Worm (Caenorhabditis elegans) whole organism, L2 larva: ENCODE results near the gene inx-10.

Experiments used
- C34F6.9 ChIP-seq: fragments of 150-350 bp; optimal IDR thresholded peaks from 2 replicates; lab custom pipeline; 2014; ENCODE audit warnings: missing biosample characterization, missing genetic modification characterization
- F13H6.1 ChIP-seq: sonication (generic microtip); optimal IDR thresholded peaks from 2 replicates; lab custom pipeline; 2016; ENCODE audit warnings: missing genetic modification characterization, missing compliant biosample characterization
- Y55F3AM.14 ChIP-seq: fragments of 200-800 bp; sonication (Bioruptor generic); optimal IDR thresholded peaks from 2 replicates; lab custom pipeline; 2018; ENCODE audit warnings: mild to moderate bottlenecking, missing genetic modification characterization, missing compliant biosample characterization
- ZK546.5 ChIP-seq: sonication (generic microtip); optimal IDR thresholded peaks from 2 replicates; lab custom pipeline; 2017; ENCODE audit warnings: missing biosample characterization, missing genetic modification characterization
- aly-2 ChIP-seq: fragments of 150-350 bp; optimal IDR thresholded peaks from 2 replicates; lab custom pipeline; 2014; ENCODE audit warnings: missing biosample characterization, missing genetic modification characterization
- ama-1 ChIP-seq: fragments of 150-350 bp; optimal IDR thresholded peaks from 2 replicates; lab custom pipeline; 2018; ENCODE audit warnings: inconsistent platforms
- blmp-1 ChIP-seq: sonication (generic microtip); optimal IDR thresholded peaks from 2 replicates; lab custom pipeline; 2017; ENCODE audit warnings: missing genetic modification characterization, mild to moderate bottlenecking, missing compliant biosample characterization, antibody characterized with exemption, moderate library complexity; ENCODE audit not compliant: insufficient read depth
- ceh-16 ChIP-seq: fragments of 150-350 bp; optimal IDR thresholded peaks from 2 replicates; lab custom pipeline; 2014; ENCODE audit warnings: missing biosample characterization, missing genetic modification characterization
- ceh-82 ChIP-seq: fragments of 150-350 bp; optimal IDR thresholded peaks from 2 replicates; lab custom pipeline; 2014; ENCODE audit warnings: missing biosample characterization, missing genetic modification characterization
- crh-2 ChIP-seq: sonication (generic microtip); optimal IDR thresholded peaks from 2 replicates; lab custom pipeline; 2017; ENCODE audit warnings: missing biosample characterization, missing genetic modification characterization
- dmd-4 ChIP-seq: sonication (generic microtip); optimal IDR thresholded peaks from 2 replicates; lab custom pipeline; 2017; ENCODE audit warnings: missing biosample characterization, missing genetic modification characterization
- egl-27 ChIP-seq: sonication (generic microtip); optimal IDR thresholded peaks from 3 replicates; lab custom pipeline; 2017; ENCODE audit warnings: missing biosample characterization, missing genetic modification reagents, missing genetic modification characterization
- fos-1 ChIP-seq: fragments of 150-350 bp; optimal IDR thresholded peaks from 2 replicates; lab custom pipeline; 2014; ENCODE audit warnings: missing biosample characterization, missing genetic modification characterization
- gmeb-1 ChIP-seq: fragments of 150-350 bp; optimal IDR thresholded peaks from 2 replicates; lab custom pipeline; 2014; ENCODE audit warnings: missing biosample characterization, missing genetic modification characterization
- lin-11 ChIP-seq: fragments of 150-350 bp; sonication (generic microtip); optimal IDR thresholded peaks from 2 replicates; lab custom pipeline; 2014; ENCODE audit warnings: missing biosample characterization, missing genetic modification characterization, inconsistent platforms, mixed read lengths
- lin-13 ChIP-seq: fragments of 150-350 bp; optimal IDR thresholded peaks from 2 replicates; lab custom pipeline; 2014; ENCODE audit warnings: missing biosample characterization, missing genetic modification reagents, missing genetic modification characterization
- lin-39 ChIP-seq: fragments of 150-350 bp; optimal IDR thresholded peaks from 2 replicates; lab custom pipeline; 2014; ENCODE audit warnings: missing biosample characterization, missing genetic modification reagents, missing genetic modification characterization
- lsy-2 ChIP-seq, 2 experiments: fragments of 150-350 bp in 1 of 2; sonication (generic microtip) in 1 of 2; optimal IDR thresholded peaks; 2 replicates each; lab custom pipeline; 2014 to 2017; ENCODE audit warnings: missing biosample characterization in 2 of 2, missing genetic modification characterization in 2 of 2
- mbf-1 ChIP-seq: sonication (generic microtip); optimal IDR thresholded peaks from 2 replicates; lab custom pipeline; 2017; ENCODE audit warnings: missing biosample characterization, missing genetic modification characterization
- mdl-1 ChIP-seq, 2 experiments: fragments of 150-350 bp in 1 of 2; sonication (generic microtip) in 1 of 2; optimal IDR thresholded peaks; 2 replicates each; lab custom pipeline; 2017; ENCODE audit warnings: missing biosample characterization in 2 of 2, missing genetic modification characterization in 2 of 2
- nhr-10 ChIP-seq: sonication (generic microtip); optimal IDR thresholded peaks from 2 replicates; lab custom pipeline; 2017; ENCODE audit warnings: missing biosample characterization, missing genetic modification characterization
- nhr-11 ChIP-seq: fragments of 150-350 bp; optimal IDR thresholded peaks from 2 replicates; lab custom pipeline; 2014; ENCODE audit warnings: missing biosample characterization, missing genetic modification characterization
- nhr-12 ChIP-seq: fragments of 150-350 bp; optimal IDR thresholded peaks from 2 replicates; lab custom pipeline; 2014; ENCODE audit warnings: missing biosample characterization, missing genetic modification characterization
- nhr-129 ChIP-seq: fragments of 150-350 bp; optimal IDR thresholded peaks from 2 replicates; lab custom pipeline; 2014; ENCODE audit warnings: missing biosample characterization, missing genetic modification characterization
- nhr-21 ChIP-seq: fragments of 150-350 bp; optimal IDR thresholded peaks from 2 replicates; lab custom pipeline; 2014; ENCODE audit warnings: missing biosample characterization, missing genetic modification characterization
- nhr-23 ChIP-seq: fragments of 150-350 bp; optimal IDR thresholded peaks from 2 replicates; lab custom pipeline; 2014; ENCODE audit warnings: missing biosample characterization, missing genetic modification reagents, missing genetic modification characterization
- nhr-237 ChIP-seq: fragments of 150-350 bp; optimal IDR thresholded peaks from 2 replicates; lab custom pipeline; 2014; ENCODE audit warnings: missing biosample characterization, missing genetic modification characterization
- nhr-25 ChIP-seq: fragments of 150-350 bp; sonication (generic microtip); optimal IDR thresholded peaks from 3 replicates; lab custom pipeline; 2014; ENCODE audit warnings: missing biosample characterization, missing genetic modification characterization
- nhr-6 ChIP-seq: fragments of 150-350 bp; optimal IDR thresholded peaks from 2 replicates; lab custom pipeline; 2014; ENCODE audit warnings: missing biosample characterization, missing genetic modification characterization
- nhr-77 ChIP-seq: fragments of 150-350 bp; optimal IDR thresholded peaks from 2 replicates; lab custom pipeline; 2014; ENCODE audit warnings: missing biosample characterization, missing genetic modification characterization
- peb-1 ChIP-seq: fragments of 150-350 bp; optimal IDR thresholded peaks from 2 replicates; lab custom pipeline; 2014; ENCODE audit warnings: missing biosample characterization, missing genetic modification characterization
- sma-3 ChIP-seq: sonication (generic microtip); optimal IDR thresholded peaks from 2 replicates; lab custom pipeline; 2016; ENCODE audit warnings: missing genetic modification reagents, missing genetic modification characterization, missing compliant biosample characterization
- sma-9 ChIP-seq, 2 experiments: fragments of 150-350 bp in 1 of 2; sonication (generic microtip) in 1 of 2; optimal IDR thresholded peaks; 2 replicates each; lab custom pipeline; 2014 to 2016; ENCODE audit warnings: missing genetic modification characterization in 2 of 2, mild to moderate bottlenecking in 1 of 2, missing biosample characterization in 1 of 2, missing compliant biosample characterization in 1 of 2, missing genetic modification reagents in 1 of 2, moderate library complexity in 1 of 2
- snpc-4 ChIP-seq: fragments of 150-350 bp; optimal IDR thresholded peaks from 2 replicates; lab custom pipeline; 2014; ENCODE audit warnings: missing biosample characterization, missing genetic modification characterization
- unc-39 ChIP-seq: fragments of 150-350 bp; optimal IDR thresholded peaks from 2 replicates; lab custom pipeline; 2014; ENCODE audit warnings: missing biosample characterization, missing genetic modification characterization
- unc-55 ChIP-seq: fragments of 150-350 bp; sonication (generic microtip); optimal IDR thresholded peaks from 3 replicates; lab custom pipeline; 2014; ENCODE audit warnings: missing biosample characterization, missing genetic modification reagents, missing genetic modification characterization
- unc-62 ChIP-seq: fragments of 150-350 bp; optimal IDR thresholded peaks from 2 replicates; lab custom pipeline; 2014; ENCODE audit warnings: missing biosample characterization, missing genetic modification reagents, missing genetic modification characterization
- zag-1 ChIP-seq: fragments of 150-350 bp; optimal IDR thresholded peaks from 2 replicates; lab custom pipeline; 2014; ENCODE audit warnings: missing biosample characterization, missing genetic modification characterization
- ztf-1 ChIP-seq: fragments of 200-800 bp; sonication (Bioruptor generic); conservative IDR thresholded peaks from 2 replicates; pipeline ENCODE4 v1.3.6; 2022; ENCODE audit warnings: missing genetic modification characterization, missing compliant biosample characterization
- ztf-11 ChIP-seq: sonication (generic microtip); optimal IDR thresholded peaks from 2 replicates; lab custom pipeline; 2017; ENCODE audit warnings: missing biosample characterization, missing genetic modification characterization
- ztf-4 ChIP-seq: fragments of 150-350 bp; optimal IDR thresholded peaks from 2 replicates; lab custom pipeline; 2014; ENCODE audit warnings: missing biosample characterization, missing genetic modification characterization

Gene inx-10

DNA sequence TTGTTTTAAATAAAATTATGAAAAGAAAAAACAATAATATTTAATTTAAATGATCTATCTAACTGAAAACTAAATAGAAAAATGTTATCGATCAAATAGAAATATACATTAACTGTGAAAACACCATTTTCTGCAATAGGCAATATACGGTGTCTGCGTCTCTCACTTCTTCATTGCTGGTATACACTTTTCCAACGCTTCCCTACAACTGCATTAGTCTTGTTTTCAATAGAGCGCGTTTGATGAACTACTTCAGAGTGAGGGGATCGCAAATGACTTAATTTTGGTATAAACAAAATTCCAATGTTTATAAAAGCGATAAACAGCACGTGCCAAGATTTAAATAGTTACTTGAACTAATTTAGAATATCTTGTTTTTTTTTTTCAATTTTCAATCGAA is 5.2 kb upstream of the inx-10 start:
- peak; percentile 89 for TF ChIP-seq C34F6.9 (tag; lab: Kevin White, UChicago)
- TF ChIP-seq nhr-25 (tag; lab: Kevin White, UChicago), result no peak
- peak; percentile 91 for TF ChIP-seq unc-55 (GFP tag; lab: Kevin White, UChicago)
- TF ChIP-seq snpc-4 (tag; lab: Kevin White, UChicago), result peak; percentile 18
- TF ChIP-seq lin-39 (tag; lab: Kevin White, UChicago), result no peak
- peak; percentile 51 for TF ChIP-seq sma-9 (GFP tag; optimal IDR thresholded peaks at IDR 0.05; lab: Kevin White, UChicago)
- no peak for TF ChIP-seq sma-9 (tag; optimal IDR thresholded peaks at IDR 0.05; lab: Kevin White, UChicago)
- no peak for TF ChIP-seq unc-39
- peak; percentile 80 for TF ChIP-seq nhr-129 (tag; lab: Kevin White, UChicago)
- TF ChIP-seq gmeb-1 (tag; lab: Kevin White, UChicago), result peak; percentile 47
- peak; percentile 92 for TF ChIP-seq fos-1 (tag; lab: Kevin White, UChicago)
- no peak for TF ChIP-seq nhr-10 (tag; lab: Kevin White, UChicago)
- no peak for TF ChIP-seq dmd-4
- TF ChIP-seq nhr-21 (tag; lab: Kevin White, UChicago), result peak; percentile 30
- no peak for TF ChIP-seq ztf-1 (GFP tag; lab: Robert Waterston, UW)
- TF ChIP-seq lin-11, result no peak
- TF ChIP-seq nhr-11, result no peak
- no peak for TF ChIP-seq peb-1 (tag; lab: Kevin White, UChicago)
- TF ChIP-seq crh-2 (tag; lab: Kevin White, UChicago), result peak; percentile 77
- no peak for TF ChIP-seq ama-1 (lab: Kevin White, UChicago)
- TF ChIP-seq ceh-82 (tag; lab: Kevin White, UChicago), result no peak
- no peak for TF ChIP-seq egl-27
- peak; percentile 29 for TF ChIP-seq nhr-6 (tag; lab: Kevin White, UChicago)
- TF ChIP-seq ceh-16 (tag; lab: Kevin White, UChicago), result no peak
- no peak for TF ChIP-seq Y55F3AM.14 (GFP tag; lab: Kevin White, UChicago)
- TF ChIP-seq nhr-237, result no peak
- TF ChIP-seq sma-3 (GFP tag; lab: Kevin White, UChicago), result peak; percentile 16
- no peak for TF ChIP-seq blmp-1 (tag; lab: Kevin White, UChicago)
- TF ChIP-seq lin-13 (GFP tag; lab: Kevin White, UChicago), result peak; percentile 55
- TF ChIP-seq F13H6.1 (tag; lab: Kevin White, UChicago), result peak; percentile 21
- TF ChIP-seq lsy-2 (tag; optimal IDR thresholded peaks at IDR 0.05; lab: Kevin White, UChicago), result peak in 1 of 2 experiments; percentile 82
- TF ChIP-seq ztf-11, result no peak
- TF ChIP-seq mbf-1, result no peak
- TF ChIP-seq mdl-1 (tag; optimal IDR thresholded peaks at IDR 0.05; lab: Kevin White, UChicago), result peak in 1 of 2 experiments; percentile 27
- no peak for TF ChIP-seq zag-1
- TF ChIP-seq aly-2, result no peak
- TF ChIP-seq, all 48 proteins: peak for 15

DNA sequence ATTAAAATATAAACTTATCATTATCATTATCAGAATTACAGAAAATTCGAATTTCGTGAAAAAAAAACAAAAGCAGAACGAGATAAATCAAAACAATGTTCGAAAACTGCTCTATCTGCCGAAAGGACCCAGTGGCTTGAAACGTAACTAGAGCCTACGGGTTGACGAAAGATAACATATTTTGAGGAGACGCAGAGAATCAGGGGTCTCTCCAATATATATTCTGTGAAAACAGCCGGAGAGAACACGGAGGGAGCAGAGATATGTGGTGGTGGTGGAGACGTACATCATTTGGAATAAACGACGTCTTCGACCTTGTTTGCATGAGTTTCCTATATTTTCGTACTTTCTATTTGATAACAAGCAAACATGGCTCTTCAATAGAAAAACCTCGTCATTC is 1.6 kb upstream of the inx-10 start:
- TF ChIP-seq C34F6.9 (tag; lab: Kevin White, UChicago) (peak; percentile 12), unc-62 (GFP tag; lab: Kevin White, UChicago) (no peak), Y55F3AM.14 (GFP tag; lab: Kevin White, UChicago) (no peak), sma-3 (GFP tag; lab: Kevin White, UChicago) (no peak), nhr-10 (tag; lab: Kevin White, UChicago) (no peak), egl-27 (no peak), nhr-12 (tag; lab: Kevin White, UChicago) (no peak), F13H6.1 (tag; lab: Kevin White, UChicago) (peak; percentile 18), ztf-4 (tag; lab: Kevin White, UChicago) (no peak), nhr-237 (no peak), lsy-2 (tag; optimal IDR thresholded peaks at IDR 0.05; lab: Kevin White, UChicago) (no peak), unc-55 (GFP tag; lab: Kevin White, UChicago) (peak; percentile 48), ZK546.5 (tag; lab: Kevin White, UChicago) (no peak), nhr-23 (tag; lab: Kevin White, UChicago) (no peak), nhr-21 (tag; lab: Kevin White, UChicago) (no peak)
- TF ChIP-seq, all 48 proteins: peak for 3

DNA sequence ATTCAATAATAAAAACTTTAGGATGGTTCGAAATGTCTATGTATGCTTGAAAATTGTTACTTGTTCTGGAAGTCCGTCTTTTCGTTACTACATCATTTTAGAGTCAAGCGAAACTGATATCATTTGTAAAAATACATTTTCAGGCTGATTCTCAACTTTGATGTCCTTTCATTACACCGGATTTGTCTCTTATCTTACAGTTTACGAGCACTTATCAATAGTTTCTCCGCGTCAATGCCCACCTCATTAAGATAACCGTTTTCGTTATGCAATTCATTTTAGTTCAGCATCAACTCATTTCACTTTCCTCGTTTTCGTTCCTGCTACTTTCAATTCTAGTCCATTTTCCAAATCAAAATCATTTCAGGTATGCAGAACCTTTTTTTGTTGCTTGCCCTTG is 4.6 kb downstream of the inx-10 start, which contains the start of gene asp-2:
Gene asp-2, plus strand, starts transcription at position 368 of the 400 bp plus-strand sequence.
- TF ChIP-seq nhr-77 (tag; lab: Kevin White, UChicago) (no peak), fos-1 (tag; lab: Kevin White, UChicago) (peak; percentile 79), nhr-11 (no peak), mbf-1 (no peak), sma-9 (GFP tag; optimal IDR thresholded peaks at IDR 0.05; lab: Kevin White, UChicago) (peak; percentile 49), sma-9 (tag; optimal IDR thresholded peaks at IDR 0.05; lab: Kevin White, UChicago) (no peak)
